Worm (Caenorhabditis elegans): ENCODE results near the gene Y67D2.5.

Y67D2.5 gene

ce11 chrIII:1540100-1540695 lies at the start of gene Y67D2.5, which contains the start of gene cisd-3.2:
Y67D2.5 (minus strand) TSS chrIII:1540244.
cisd-3.2 (plus strand) TSS chrIII:1540493.
- TF ChIP-seq K12H6.12 (tag; optimal IDR thresholded peaks at IDR 0.05) (no peak), lsl-1 (GFP tag; optimal IDR thresholded peaks at IDR 0.05) (peak; percentile 18), ceh-91 (GFP tag; IDR thresholded peaks at IDR 0.05) (0 out of 2 replicates have a peak, but pooled peaks have one; percentile 21), mcd-1 (GFP tag; IDR thresholded peaks at IDR 0.05) (peak; percentile 91)

- TF ChIP-seq sea-2 (GFP tag; IDR thresholded peaks at IDR 0.05) (no peak), B0019.2 (GFP tag; conservative IDR thresholded peaks at IDR 0.05) (no peak), mel-28 (tag; optimal IDR thresholded peaks at IDR 0.05; ENCODE audit: borderline replicate concordance) (no peak), B0035.1 (tag; optimal IDR thresholded peaks at IDR 0.05) (no peak), lin-40 (tag; optimal IDR thresholded peaks at IDR 0.05) (no peak), hrde-1 (tag; optimal IDR thresholded peaks at IDR 0.05; ENCODE audit: borderline replicate concordance) (no peak), nhr-120 (GFP tag; IDR thresholded peaks at IDR 0.05) (no peak), hmg-20 (GFP tag; IDR thresholded peaks at IDR 0.05) (no peak), F55B11.4 (tag; optimal IDR thresholded peaks at IDR 0.05; ENCODE audit: borderline replicate concordance, insufficient read depth) (no peak), B0261.1 (tag; optimal IDR thresholded peaks at IDR 0.05) (no peak), nfya-2 (GFP tag; IDR thresholded peaks at IDR 0.05) (no peak), egl-18 (GFP tag; IDR thresholded peaks at IDR 0.05) (no peak), Y53G8AR.9 (GFP tag; conservative IDR thresholded peaks at IDR 0.05) (no peak), rpc-1 (optimal IDR thresholded peaks at IDR 0.05) (no peak), rpc-1 (tag; optimal IDR thresholded peaks at IDR 0.05) (no peak), zfh-2 (GFP tag; conservative IDR thresholded peaks at IDR 0.05) (no peak), ztf-18 (tag; optimal IDR thresholded peaks at IDR 0.05) (no peak), Y79H2A.3 (GFP tag; conservative IDR thresholded peaks at IDR 0.05) (no peak), F23B12.7 (tag; optimal IDR thresholded peaks at IDR 0.05; ENCODE audit: insufficient read depth) (no peak)
Measured at ce11 chrIII:1584216-1584715, 44.2 kb upstream of the Y67D2.5 start.

ce11 chrIII:1583529-1583928 lies 43.5 kb upstream of the Y67D2.5 start:
- TF ChIP-seq rec-8 (tag; optimal IDR thresholded peaks at IDR 0.05) (no peak), madf-8 (GFP tag; conservative IDR thresholded peaks at IDR 0.05) (no peak), attf-6 (GFP tag; IDR thresholded peaks at IDR 0.05) (no peak), T26A5.8 (tag; optimal IDR thresholded peaks at IDR 0.05) (no peak), lag-1 (GFP tag; IDR thresholded peaks at IDR 0.05) (no peak), Y95B8A.8 (GFP tag; IDR thresholded peaks at IDR 0.05) (no peak), F55B11.4 (tag; optimal IDR thresholded peaks at IDR 0.05; ENCODE audit: borderline replicate concordance, insufficient read depth) (no peak), B0035.1 (tag; optimal IDR thresholded peaks at IDR 0.05) (no peak), rcor-1 (GFP tag; IDR thresholded peaks at IDR 0.05) (no peak), F39B2.1 (GFP tag; IDR thresholded peaks at IDR 0.05) (no peak), ceh-100 (GFP tag; IDR thresholded peaks at IDR 0.05) (no peak), chd-7 (tag; optimal IDR thresholded peaks at IDR 0.05) (no peak), cebp-1 (GFP tag; IDR thresholded peaks at IDR 0.05) (no peak), cebp-1 (tag; optimal IDR thresholded peaks at IDR 0.05) (no peak), unc-62 (GFP tag; optimal IDR thresholded peaks at IDR 0.05) (no peak), snpc-4 (GFP tag; optimal IDR thresholded peaks at IDR 0.05) (no peak), snpc-4 (tag; optimal IDR thresholded peaks at IDR 0.05) (no peak), lir-1 (GFP tag; conservative IDR thresholded peaks at IDR 0.05) (no peak), bed-1 (GFP tag; IDR thresholded peaks at IDR 0.05) (no peak)

Measured in whole organism, young adult.